Worm (Caenorhabditis elegans) whole organism, L3 larva: ENCODE results near the gene his-4.

ENCODE experiments used
- ZK546.5 ChIP-seq: sonication (generic microtip); optimal IDR thresholded peaks from 2 replicates; lab custom pipeline; 2017; ENCODE audit warnings: missing biosample characterization, missing genetic modification characterization
- aly-2 ChIP-seq: fragments of 150-350 bp; optimal IDR thresholded peaks from 2 replicates; lab custom pipeline; 2014; ENCODE audit warnings: missing biosample characterization, missing genetic modification characterization
- ama-1 ChIP-seq: fragments of 150-350 bp; optimal IDR thresholded peaks from 2 replicates; lab custom pipeline; 2018
- elt-2 ChIP-seq: sonication (generic microtip); optimal IDR thresholded peaks from 2 replicates; lab custom pipeline; 2016; ENCODE audit warnings: missing genetic modification reagents, mild to moderate bottlenecking, missing genetic modification characterization, missing compliant biosample characterization
- fkh-2 ChIP-seq: fragments of 150-350 bp; optimal IDR thresholded peaks from 2 replicates; lab custom pipeline; 2014; ENCODE audit warnings: missing biosample characterization, missing genetic modification reagents, missing genetic modification characterization
- fos-1 ChIP-seq: fragments of 150-350 bp; optimal IDR thresholded peaks from 2 replicates; lab custom pipeline; 2014; ENCODE audit warnings: missing biosample characterization, missing genetic modification characterization
- jun-1 ChIP-seq: fragments of 150-350 bp; optimal IDR thresholded peaks from 2 replicates; lab custom pipeline; 2014; ENCODE audit warnings: missing biosample characterization, missing genetic modification reagents, missing genetic modification characterization
- lsy-12 ChIP-seq: sonication (generic microtip); optimal IDR thresholded peaks from 2 replicates; lab custom pipeline; 2016; ENCODE audit warnings: mild to moderate bottlenecking, missing genetic modification characterization, missing compliant biosample characterization
- nhr-11 ChIP-seq: fragments of 150-350 bp; optimal IDR thresholded peaks from 2 replicates; lab custom pipeline; 2014; ENCODE audit warnings: missing biosample characterization, missing genetic modification characterization
- nhr-237 ChIP-seq: fragments of 150-350 bp; optimal IDR thresholded peaks from 2 replicates; lab custom pipeline; 2014; ENCODE audit warnings: missing biosample characterization, missing genetic modification characterization
- pha-4 ChIP-seq: fragments of 150-350 bp; optimal IDR thresholded peaks from 2 replicates; lab custom pipeline; 2014; ENCODE audit warnings: missing biosample characterization, missing genetic modification reagents, missing genetic modification characterization
- sea-2 ChIP-seq: fragments of 150-350 bp; sonication (generic microtip); optimal IDR thresholded peaks from 4 replicates; lab custom pipeline; 2014; ENCODE audit warnings: missing biosample characterization, missing genetic modification reagents, missing genetic modification characterization
- skn-1 ChIP-seq: fragments of 150-350 bp; optimal IDR thresholded peaks from 2 replicates; lab custom pipeline; 2014; ENCODE audit warnings: missing biosample characterization, missing genetic modification characterization
- unc-39 ChIP-seq: sonication (generic microtip); optimal IDR thresholded peaks from 4 replicates; lab custom pipeline; 2017; ENCODE audit warnings: missing biosample characterization, missing genetic modification characterization

- TF ChIP-seq nhr-11 (tag; lab: Kevin White, UChicago) (no peak), unc-39 (tag; lab: Kevin White, UChicago) (no peak), elt-2 (tag; lab: Kevin White, UChicago) (no peak), fkh-2 (tag; lab: Kevin White, UChicago) (no peak), pha-4 (tag; lab: Kevin White, UChicago) (no peak), ZK546.5 (tag; lab: Kevin White, UChicago) (no peak), ama-1 (lab: Kevin White, UChicago) (no peak), sea-2 (GFP tag; lab: Kevin White, UChicago) (no peak), jun-1 (tag; lab: Kevin White, UChicago) (no peak), aly-2 (tag; lab: Kevin White, UChicago) (no peak), fos-1 (tag; lab: Kevin White, UChicago) (no peak), lsy-12 (tag; lab: Kevin White, UChicago) (no peak), nhr-237 (tag; lab: Kevin White, UChicago) (no peak), skn-1 (tag; lab: Kevin White, UChicago) (no peak)
These were observed 7.6 kb downstream of the his-4 start, which contains the start of gene T10C6.16 for ce11 chrV:16032761-16033160.
